Worm (Caenorhabditis elegans) whole organism, L2 larva: ENCODE results near the gene klf-1.
"Not testable (repeated sequence)": the region's sequence is repeated elsewhere in the genome, so short reads cannot be mapped to it uniquely, and the experiment has no call there.

ENCODE experiments used
- F13H6.1 ChIP-seq: sonication (generic microtip); optimal IDR thresholded peaks from 2 replicates; lab custom pipeline; 2016; ENCODE audit warnings: missing genetic modification characterization, missing compliant biosample characterization
- R02D3.7 ChIP-seq: fragments of 150-350 bp; optimal IDR thresholded peaks from 2 replicates; lab custom pipeline; 2014; ENCODE audit warnings: missing biosample characterization, missing genetic modification characterization
- ZK546.5 ChIP-seq: sonication (generic microtip); optimal IDR thresholded peaks from 2 replicates; lab custom pipeline; 2017; ENCODE audit warnings: missing biosample characterization, missing genetic modification characterization
- aly-2 ChIP-seq: fragments of 150-350 bp; optimal IDR thresholded peaks from 2 replicates; lab custom pipeline; 2014; ENCODE audit warnings: missing biosample characterization, missing genetic modification characterization
- ama-1 ChIP-seq: fragments of 150-350 bp; optimal IDR thresholded peaks from 2 replicates; lab custom pipeline; 2018; ENCODE audit warnings: inconsistent platforms
- blmp-1 ChIP-seq: sonication (generic microtip); optimal IDR thresholded peaks from 2 replicates; lab custom pipeline; 2017; ENCODE audit warnings: missing genetic modification characterization, mild to moderate bottlenecking, missing compliant biosample characterization, antibody characterized with exemption, moderate library complexity; ENCODE audit not compliant: insufficient read depth
- crh-2 ChIP-seq: sonication (generic microtip); optimal IDR thresholded peaks from 2 replicates; lab custom pipeline; 2017; ENCODE audit warnings: missing biosample characterization, missing genetic modification characterization
- egl-27 ChIP-seq: sonication (generic microtip); optimal IDR thresholded peaks from 3 replicates; lab custom pipeline; 2017; ENCODE audit warnings: missing biosample characterization, missing genetic modification reagents, missing genetic modification characterization
- elt-1 ChIP-seq: fragments of 150-350 bp; optimal IDR thresholded peaks from 2 replicates; lab custom pipeline; 2014; ENCODE audit warnings: missing biosample characterization, missing genetic modification characterization
- elt-3 ChIP-seq: sonication (generic microtip); optimal IDR thresholded peaks from 2 replicates; lab custom pipeline; 2017; ENCODE audit warnings: missing biosample characterization, missing genetic modification characterization
- fos-1 ChIP-seq: fragments of 150-350 bp; optimal IDR thresholded peaks from 2 replicates; lab custom pipeline; 2014; ENCODE audit warnings: missing biosample characterization, missing genetic modification characterization
- gmeb-1 ChIP-seq: fragments of 150-350 bp; optimal IDR thresholded peaks from 2 replicates; lab custom pipeline; 2014; ENCODE audit warnings: missing biosample characterization, missing genetic modification characterization
- lin-11 ChIP-seq: fragments of 150-350 bp; sonication (generic microtip); optimal IDR thresholded peaks from 2 replicates; lab custom pipeline; 2014; ENCODE audit warnings: missing biosample characterization, missing genetic modification characterization, inconsistent platforms, mixed read lengths
- lin-13 ChIP-seq: fragments of 150-350 bp; optimal IDR thresholded peaks from 2 replicates; lab custom pipeline; 2014; ENCODE audit warnings: missing biosample characterization, missing genetic modification reagents, missing genetic modification characterization
- lin-39 ChIP-seq: fragments of 150-350 bp; optimal IDR thresholded peaks from 2 replicates; lab custom pipeline; 2014; ENCODE audit warnings: missing biosample characterization, missing genetic modification reagents, missing genetic modification characterization
- mbf-1 ChIP-seq: sonication (generic microtip); optimal IDR thresholded peaks from 2 replicates; lab custom pipeline; 2017; ENCODE audit warnings: missing biosample characterization, missing genetic modification characterization
- mdl-1 ChIP-seq, 2 experiments: fragments of 150-350 bp in 1 of 2; sonication (generic microtip) in 1 of 2; optimal IDR thresholded peaks; 2 replicates each; lab custom pipeline; 2017; ENCODE audit warnings: missing biosample characterization in 2 of 2, missing genetic modification characterization in 2 of 2
- nhr-10 ChIP-seq: sonication (generic microtip); optimal IDR thresholded peaks from 2 replicates; lab custom pipeline; 2017; ENCODE audit warnings: missing biosample characterization, missing genetic modification characterization
- nhr-11 ChIP-seq: fragments of 150-350 bp; optimal IDR thresholded peaks from 2 replicates; lab custom pipeline; 2014; ENCODE audit warnings: missing biosample characterization, missing genetic modification characterization
- nhr-129 ChIP-seq: fragments of 150-350 bp; optimal IDR thresholded peaks from 2 replicates; lab custom pipeline; 2014; ENCODE audit warnings: missing biosample characterization, missing genetic modification characterization
- nhr-21 ChIP-seq: fragments of 150-350 bp; optimal IDR thresholded peaks from 2 replicates; lab custom pipeline; 2014; ENCODE audit warnings: missing biosample characterization, missing genetic modification characterization
- nhr-25 ChIP-seq: fragments of 150-350 bp; sonication (generic microtip); optimal IDR thresholded peaks from 3 replicates; lab custom pipeline; 2014; ENCODE audit warnings: missing biosample characterization, missing genetic modification characterization
- peb-1 ChIP-seq: fragments of 150-350 bp; optimal IDR thresholded peaks from 2 replicates; lab custom pipeline; 2014; ENCODE audit warnings: missing biosample characterization, missing genetic modification characterization
- sem-4 ChIP-seq: fragments of 150-350 bp; optimal IDR thresholded peaks from 2 replicates; lab custom pipeline; 2014; ENCODE audit warnings: missing biosample characterization, missing genetic modification reagents, missing genetic modification characterization
- sma-3 ChIP-seq: sonication (generic microtip); optimal IDR thresholded peaks from 2 replicates; lab custom pipeline; 2016; ENCODE audit warnings: missing genetic modification reagents, missing genetic modification characterization, missing compliant biosample characterization
- sma-9 ChIP-seq, 2 experiments: fragments of 150-350 bp in 1 of 2; sonication (generic microtip) in 1 of 2; optimal IDR thresholded peaks; 2 replicates each; lab custom pipeline; 2014 to 2016; ENCODE audit warnings: missing genetic modification characterization in 2 of 2, mild to moderate bottlenecking in 1 of 2, missing biosample characterization in 1 of 2, missing compliant biosample characterization in 1 of 2, missing genetic modification reagents in 1 of 2, moderate library complexity in 1 of 2
- snpc-4 ChIP-seq: fragments of 150-350 bp; optimal IDR thresholded peaks from 2 replicates; lab custom pipeline; 2014; ENCODE audit warnings: missing biosample characterization, missing genetic modification characterization
- unc-39 ChIP-seq: fragments of 150-350 bp; optimal IDR thresholded peaks from 2 replicates; lab custom pipeline; 2014; ENCODE audit warnings: missing biosample characterization, missing genetic modification characterization
- unc-55 ChIP-seq: fragments of 150-350 bp; sonication (generic microtip); optimal IDR thresholded peaks from 3 replicates; lab custom pipeline; 2014; ENCODE audit warnings: missing biosample characterization, missing genetic modification reagents, missing genetic modification characterization
- unc-62 ChIP-seq: fragments of 150-350 bp; optimal IDR thresholded peaks from 2 replicates; lab custom pipeline; 2014; ENCODE audit warnings: missing biosample characterization, missing genetic modification reagents, missing genetic modification characterization
- ztf-4 ChIP-seq: fragments of 150-350 bp; optimal IDR thresholded peaks from 2 replicates; lab custom pipeline; 2014; ENCODE audit warnings: missing biosample characterization, missing genetic modification characterization

klf-1 gene

DNA sequence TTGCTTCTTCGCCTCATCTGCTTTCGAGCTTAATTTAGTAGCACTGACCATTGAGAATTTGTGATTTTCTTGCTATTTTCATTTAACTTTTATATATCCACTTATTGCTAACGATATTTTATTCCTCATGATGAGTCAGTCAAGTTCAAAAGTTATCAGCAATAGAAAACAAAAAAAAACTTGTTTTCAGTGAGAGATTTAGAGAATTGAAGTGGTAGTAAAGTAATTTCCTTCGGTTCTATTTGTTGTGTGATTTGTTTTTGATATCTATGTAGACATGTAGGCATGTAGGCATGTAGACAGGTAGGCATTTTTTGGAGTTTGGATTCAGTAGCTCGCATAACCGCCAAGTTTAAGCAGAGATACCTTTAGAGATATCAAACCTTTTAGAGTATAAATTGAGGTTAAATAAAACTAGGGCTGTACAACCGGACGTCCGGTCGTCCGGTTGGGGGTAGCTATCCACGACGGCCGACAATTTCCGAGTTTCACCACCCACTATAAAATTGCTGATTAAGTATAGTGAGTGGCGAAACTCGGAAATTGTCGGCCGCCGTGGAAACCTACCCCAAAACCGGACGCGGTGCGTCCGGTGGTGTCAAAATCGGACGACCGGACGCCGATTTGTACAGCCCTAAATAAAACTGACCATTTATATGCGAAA lies 33.6 kb upstream of the klf-1 start, which contains the start of gene Y71H2AR.2:
Gene Y71H2AR.2, minus strand, starts transcription at position 51 of the 664 bp plus-strand sequence.
- TF ChIP-seq nhr-11 (tag; lab: Kevin White, UChicago) (no peak), elt-3 (tag; lab: Kevin White, UChicago) (no peak), egl-27 (no peak), ztf-4 (tag; lab: Kevin White, UChicago) (no peak), nhr-129 (tag; lab: Kevin White, UChicago) (no peak), sma-3 (GFP tag; lab: Kevin White, UChicago) (no peak), unc-62 (no peak), sma-9 (GFP tag; optimal IDR thresholded peaks at IDR 0.05; lab: Kevin White, UChicago) (no peak), sma-9 (tag; optimal IDR thresholded peaks at IDR 0.05; lab: Kevin White, UChicago) (no peak), ZK546.5 (tag; lab: Kevin White, UChicago) (no peak)

DNA sequence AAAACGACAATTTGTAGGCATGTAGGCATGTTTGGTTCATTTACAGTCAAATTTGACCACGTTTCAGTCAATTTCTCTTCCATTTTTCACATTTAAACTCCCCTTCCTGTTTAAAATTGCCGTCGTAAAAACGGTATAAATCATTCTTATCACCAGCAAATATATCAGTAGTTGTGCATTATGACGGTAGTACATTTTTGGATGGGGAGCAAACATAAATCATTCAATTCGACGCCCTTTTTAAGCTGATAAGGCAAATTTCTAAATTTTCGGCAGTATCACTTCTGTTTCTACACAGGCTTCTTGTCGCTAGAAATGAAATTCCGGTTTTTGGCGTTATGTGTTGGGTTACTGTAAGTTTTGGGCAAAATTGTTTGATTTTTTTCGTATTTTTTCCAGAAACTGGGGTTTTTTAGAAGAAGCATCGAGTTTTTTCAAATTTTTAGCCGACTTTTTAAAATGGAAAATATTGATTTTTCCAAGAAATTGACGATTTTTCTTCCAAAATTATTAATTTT lies 32.7 kb upstream of the klf-1 start, which contains the start of gene H34I24.2:
Gene H34I24.2, plus strand, starts transcription at position 189 of the 518 bp plus-strand sequence.
- TF ChIP-seq fos-1 (tag; lab: Kevin White, UChicago): peak; percentile 20
- no peak for TF ChIP-seq R02D3.7 (tag; lab: Kevin White, UChicago)

DNA sequence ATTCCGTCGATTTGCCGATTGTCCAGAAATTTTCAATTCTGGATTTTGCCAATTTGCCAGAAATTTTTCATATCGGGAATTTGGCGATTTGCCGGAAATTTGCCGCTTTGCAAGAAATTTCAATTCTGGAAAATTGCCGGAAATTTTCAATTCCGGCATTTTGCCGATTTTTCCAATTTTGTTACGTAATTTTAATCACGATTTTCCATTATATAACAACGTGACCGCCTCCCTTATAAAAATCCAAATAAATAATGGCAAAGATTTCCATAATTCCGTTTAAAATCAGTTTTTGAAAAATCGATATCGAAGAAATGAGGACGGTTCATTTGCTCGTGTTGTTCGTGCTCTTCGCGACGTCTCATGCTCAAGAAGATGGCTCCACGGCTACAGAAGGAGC lies 27.9 kb upstream of the klf-1 start, which contains the start of gene H34I24.1:
Gene H34I24.1, plus strand, starts transcription at position 301 of the 400 bp plus-strand sequence.
- TF ChIP-seq nhr-25 (tag; lab: Kevin White, UChicago); lin-11; sma-3 (GFP tag; lab: Kevin White, UChicago): not testable (repeated sequence)

DNA sequence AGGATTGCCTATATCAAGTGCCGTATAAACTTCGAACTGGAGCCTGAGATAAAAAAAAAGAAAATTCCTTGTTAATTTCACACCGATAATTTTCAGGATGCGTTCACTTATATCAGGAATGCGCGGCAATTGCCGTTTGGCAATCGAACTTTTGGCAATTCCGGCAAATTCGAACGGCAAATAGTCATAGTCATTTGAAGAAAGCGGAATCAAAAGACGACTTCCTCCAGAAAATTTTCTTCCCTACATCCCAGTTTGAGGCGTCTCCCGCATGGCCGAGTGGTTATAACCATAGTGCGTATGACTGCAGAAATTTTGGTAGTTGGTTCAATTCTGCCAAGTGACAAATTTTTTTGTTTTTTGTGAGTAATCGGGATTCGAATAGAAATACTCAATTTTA lies 18.7 kb upstream of the klf-1 start, which contains the start of gene F56F11.4:
Gene F56F11.4, plus strand, starts transcription at position 301 of the 400 bp plus-strand sequence.
- TF ChIP-seq unc-39 (tag; lab: Kevin White, UChicago): no peak
- TF ChIP-seq elt-1: no peak
- TF ChIP-seq nhr-21 (tag; lab: Kevin White, UChicago): no peak
- no peak for TF ChIP-seq snpc-4
- TF ChIP-seq mbf-1 (tag; lab: Kevin White, UChicago): no peak
- TF ChIP-seq unc-62: no peak
- no peak for TF ChIP-seq nhr-25 (tag; lab: Kevin White, UChicago)
- TF ChIP-seq aly-2 (tag; lab: Kevin White, UChicago): no peak
- TF ChIP-seq fos-1 (tag; lab: Kevin White, UChicago): no peak
- TF ChIP-seq lin-13: no peak

DNA sequence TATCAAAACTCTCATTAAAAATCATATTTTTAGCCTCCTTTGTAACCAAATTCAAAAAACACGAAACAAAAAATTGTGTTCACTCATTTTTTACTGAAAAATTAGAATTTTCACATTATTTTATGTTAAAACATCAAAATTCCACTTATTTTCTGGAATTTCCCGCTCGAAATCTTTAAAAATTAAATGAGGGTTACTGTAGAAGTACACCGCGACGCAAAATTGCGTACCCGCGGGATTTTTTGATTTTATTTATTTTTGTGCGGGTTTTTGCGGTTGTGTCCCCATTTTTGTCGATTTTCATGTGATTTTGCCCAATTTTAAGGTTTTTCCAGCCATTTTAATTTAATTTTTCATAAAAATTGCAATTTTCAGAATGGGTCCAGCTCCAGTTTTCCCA lies 16.3 kb upstream of the klf-1 start:
- TF ChIP-seq gmeb-1: no peak
- no peak for TF ChIP-seq sem-4 (tag; lab: Kevin White, UChicago)
- TF ChIP-seq nhr-129 (tag; lab: Kevin White, UChicago): no peak
- TF ChIP-seq crh-2 (tag; lab: Kevin White, UChicago): no peak
- TF ChIP-seq blmp-1 (tag; lab: Kevin White, UChicago): no peak
- no peak for TF ChIP-seq ama-1 (lab: Kevin White, UChicago)
- TF ChIP-seq R02D3.7 (tag; lab: Kevin White, UChicago): no peak
- no peak for TF ChIP-seq lin-39 (tag; lab: Kevin White, UChicago)
- no peak for TF ChIP-seq mdl-1 (tag; optimal IDR thresholded peaks at IDR 0.05; lab: Kevin White, UChicago)
- no peak for TF ChIP-seq ztf-4 (tag; lab: Kevin White, UChicago)
- no peak for TF ChIP-seq F13H6.1 (tag; lab: Kevin White, UChicago)
- TF ChIP-seq unc-55 (GFP tag; lab: Kevin White, UChicago): no peak
- TF ChIP-seq peb-1: no peak
- no peak for TF ChIP-seq egl-27
- TF ChIP-seq nhr-21 (tag; lab: Kevin White, UChicago): no peak
- no peak for TF ChIP-seq nhr-10 (tag; lab: Kevin White, UChicago)
- no peak for TF ChIP-seq nhr-25 (tag; lab: Kevin White, UChicago)
- TF ChIP-seq lin-11: no peak
- no peak for TF ChIP-seq snpc-4
